Worm (Caenorhabditis elegans): Measurements from ENCODE around the gene clec-135.

clec-135 gene

ce11 chrII:4275637-4276252 is 17.2 kb upstream of the clec-135 start, which contains the start of gene npr-42:
Gene npr-42 (plus strand): TSS chrII:4276202.
- TF ChIP-seq unc-62 (GFP tag; optimal IDR thresholded peaks at IDR 0.05) = no peak

DNA sequence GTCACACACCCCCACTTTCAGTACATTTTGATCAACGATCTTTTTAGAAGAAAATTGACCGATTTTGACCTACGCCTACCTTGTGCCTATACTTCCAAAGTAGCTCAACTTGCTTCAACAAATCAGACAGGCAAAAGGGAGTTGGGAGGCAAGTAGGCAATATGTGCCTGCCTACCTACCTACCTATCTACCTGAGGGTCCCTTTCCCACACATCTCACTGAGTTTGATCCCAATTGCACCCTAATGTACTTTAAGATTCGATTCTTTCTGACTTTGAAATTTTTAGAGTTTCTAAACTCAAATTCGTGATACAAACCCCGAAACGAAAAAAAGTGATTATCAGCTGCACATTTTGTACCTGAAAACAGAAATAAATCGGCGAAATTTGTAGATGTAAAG is 9.1 kb upstream of the clec-135 start:
- TF ChIP-seq unc-62 (GFP tag; optimal IDR thresholded peaks at IDR 0.05) = no peak

DNA sequence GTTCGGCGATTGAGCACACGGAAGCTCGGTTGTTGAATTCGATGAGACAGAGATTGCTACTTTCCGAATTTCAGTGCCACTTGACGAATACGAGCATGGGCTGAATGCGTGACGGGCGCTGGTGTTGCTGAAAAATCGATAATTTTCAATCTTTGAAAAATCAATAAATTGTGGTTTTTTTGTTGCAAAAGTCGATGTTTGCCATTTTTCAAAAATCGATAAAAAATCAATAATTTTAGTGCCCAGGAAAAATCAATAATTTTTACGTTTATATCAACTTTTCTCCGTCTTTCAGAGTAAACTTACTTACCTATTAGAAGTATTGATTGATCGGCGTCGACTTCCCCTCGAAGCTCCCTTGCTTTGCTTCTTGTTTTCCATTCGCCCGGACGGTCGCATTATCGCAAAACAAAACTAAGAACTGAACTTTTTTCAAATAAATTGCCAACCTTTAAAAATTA is 2.0 kb downstream of the clec-135 start, which contains the start of gene C16A11.7:
Gene C16A11.7 (minus strand): TSS at position 411 of the 461 bp plus-strand sequence.
- TF ChIP-seq unc-62 (GFP tag; optimal IDR thresholded peaks at IDR 0.05) = no peak

DNA sequence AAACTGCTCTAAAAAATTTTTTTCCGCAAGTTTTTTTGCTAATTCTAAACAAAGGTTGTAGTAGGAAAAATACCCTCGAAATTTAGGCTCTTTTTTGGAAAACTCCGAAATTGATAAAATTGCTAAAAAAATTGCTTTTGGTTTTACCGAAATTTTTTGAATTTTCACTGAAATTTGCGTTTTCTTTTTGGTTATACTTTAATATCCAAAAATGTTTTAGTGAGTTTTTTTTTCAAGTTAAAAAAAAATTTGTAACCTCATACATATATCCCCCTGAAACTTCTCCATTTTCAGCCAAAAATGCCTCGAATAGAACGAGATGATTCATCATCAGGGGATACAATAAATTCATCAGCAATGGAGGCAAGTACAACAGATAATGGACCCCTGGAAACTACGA is 11.7 kb downstream of the clec-135 start, which contains the start of gene gpa-11:
Gene gpa-11 (plus strand): TSS at position 301 of the 400 bp plus-strand sequence.
- no peak for TF ChIP-seq unc-62 (GFP tag; optimal IDR thresholded peaks at IDR 0.05)

DNA sequence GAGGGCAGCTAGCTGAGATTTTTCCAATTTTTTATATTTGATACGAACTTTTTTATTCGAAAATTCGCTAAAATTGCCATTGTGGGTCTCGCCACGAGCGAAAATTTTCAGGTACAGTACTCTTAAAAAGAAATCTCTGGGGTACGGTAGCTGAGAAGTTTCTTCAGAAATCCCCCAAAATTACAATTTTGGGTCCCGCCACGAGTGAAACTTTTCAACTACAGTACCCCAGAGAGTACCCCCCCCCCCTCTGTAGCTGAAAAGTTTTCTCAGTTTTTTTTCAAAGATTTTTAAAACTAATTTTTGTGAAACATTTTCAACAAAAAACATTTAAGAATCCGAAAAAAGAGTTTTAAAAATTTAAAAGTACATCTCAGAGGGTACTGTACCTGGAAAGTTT is 13.6 kb downstream of the clec-135 start:
- no peak for TF ChIP-seq unc-62 (GFP tag; optimal IDR thresholded peaks at IDR 0.05)

- no peak for TF ChIP-seq unc-62 (GFP tag; optimal IDR thresholded peaks at IDR 0.05)
Measured at ce11 chrII:4238963-4239362, 19.6 kb downstream of the clec-135 start.

- no peak for TF ChIP-seq unc-62 (GFP tag; optimal IDR thresholded peaks at IDR 0.05)
Measured at ce11 chrII:4237701-4238214, 20.8 kb downstream of the clec-135 start, which contains the start of the genes fbxc-44 and C16A11.2. Gene fbxc-44 (minus strand): TSS chrII:4237751. Gene C16A11.2 (plus strand): TSS chrII:4238203.

- TF ChIP-seq unc-62 (GFP tag; optimal IDR thresholded peaks at IDR 0.05) = no peak
Measured at ce11 chrII:4235959-4236358, 22.6 kb downstream of the clec-135 start, which contains the start of gene fbxc-43. Gene fbxc-43 (minus strand): TSS chrII:4235996.

- no peak for TF ChIP-seq unc-62 (GFP tag; optimal IDR thresholded peaks at IDR 0.05)
Measured at ce11 chrII:4230816-4231435, 27.7 kb downstream of the clec-135 start, which contains the start of gene C16A11.10. Gene C16A11.10 (plus strand): TSS chrII:4231385.

ce11 chrII:4229106-4229708 is 29.4 kb downstream of the clec-135 start, which contains the start of gene C16A11.3:
Gene C16A11.3 (plus strand): TSS chrII:4229545.
- TF ChIP-seq unc-62 (GFP tag; optimal IDR thresholded peaks at IDR 0.05) = no peak

DNA sequence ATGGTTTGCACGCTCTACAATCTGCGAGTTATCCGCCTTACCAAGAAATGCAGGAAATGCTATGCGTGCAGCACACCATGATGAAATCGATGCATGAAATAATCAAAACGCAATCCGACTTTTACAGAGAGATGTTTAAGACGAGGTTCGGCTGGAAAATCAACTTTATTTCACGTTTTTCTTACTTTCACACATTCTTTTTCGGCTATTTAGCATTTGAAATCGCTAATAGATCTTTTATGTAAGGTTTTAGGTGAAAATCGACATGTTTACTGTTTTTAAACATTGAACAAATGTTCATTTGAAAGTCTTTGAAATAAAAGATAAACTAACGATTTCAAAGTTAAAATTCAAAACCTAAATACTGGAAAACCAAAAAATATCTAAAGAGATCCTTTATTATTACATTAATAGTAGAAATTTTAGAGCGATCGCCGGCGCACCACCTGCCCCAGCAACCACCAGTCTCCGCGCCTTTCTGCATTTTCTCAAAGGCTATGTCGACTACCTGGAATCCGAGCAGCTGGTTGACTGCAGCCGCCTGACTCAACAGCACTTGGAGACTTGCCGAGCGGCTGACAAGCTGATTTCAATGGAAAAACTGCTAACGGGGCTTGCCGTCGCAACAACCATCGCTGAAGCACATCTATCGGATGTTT is 30.3 kb downstream of the clec-135 start:
- no peak for TF ChIP-seq unc-62 (GFP tag; optimal IDR thresholded peaks at IDR 0.05)

- no peak for TF ChIP-seq unc-62 (GFP tag; optimal IDR thresholded peaks at IDR 0.05)
Measured at ce11 chrII:4226598-4227096, 31.9 kb downstream of the clec-135 start, which contains the start of gene C16A11.4. Gene C16A11.4 (plus strand): TSS chrII:4227046.

DNA sequence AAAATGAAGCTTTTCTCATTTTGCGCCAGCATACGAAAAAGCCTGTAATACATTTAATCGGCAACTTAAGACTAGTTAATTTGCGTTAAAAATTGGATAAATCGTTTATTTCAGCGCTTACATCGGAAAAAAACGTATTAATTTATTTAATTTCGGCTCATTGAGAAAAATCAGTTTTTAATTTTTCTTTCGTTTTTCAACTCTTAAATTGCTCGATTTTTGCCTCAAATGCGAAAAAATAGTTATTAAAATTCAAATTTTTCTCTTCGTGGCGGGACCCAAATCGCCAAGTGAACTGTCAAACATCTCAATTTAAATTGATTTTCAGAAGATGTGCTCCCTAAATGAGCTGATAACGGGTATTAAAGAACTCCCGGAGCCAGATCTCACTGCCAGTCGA is 35.6 kb downstream of the clec-135 start, which contains the start of gene C16A11.5:
Gene C16A11.5 (plus strand): TSS at position 323 of the 400 bp plus-strand sequence.
- TF ChIP-seq unc-62 (GFP tag; optimal IDR thresholded peaks at IDR 0.05) = no peak

DNA sequence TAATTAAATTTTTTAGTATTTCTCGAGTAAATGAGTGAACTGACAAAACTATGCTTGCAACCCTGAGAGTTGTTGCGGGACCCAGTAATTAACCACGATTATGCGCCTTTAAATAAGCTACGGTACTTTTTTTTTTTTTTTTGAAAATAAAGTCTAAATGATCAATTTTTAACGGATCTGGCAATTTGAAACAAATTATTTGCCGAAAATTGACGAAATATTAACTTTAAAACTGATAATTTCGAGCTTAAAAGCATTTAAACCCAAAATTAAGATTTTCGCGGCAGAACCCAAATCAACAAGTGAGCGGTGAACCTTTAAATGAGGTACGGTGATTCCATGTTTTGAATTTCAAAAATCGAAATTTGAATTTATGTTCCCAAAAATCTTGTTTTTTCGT is 36.1 kb downstream of the clec-135 start:
- TF ChIP-seq unc-62 (GFP tag; optimal IDR thresholded peaks at IDR 0.05) = no peak

DNA sequence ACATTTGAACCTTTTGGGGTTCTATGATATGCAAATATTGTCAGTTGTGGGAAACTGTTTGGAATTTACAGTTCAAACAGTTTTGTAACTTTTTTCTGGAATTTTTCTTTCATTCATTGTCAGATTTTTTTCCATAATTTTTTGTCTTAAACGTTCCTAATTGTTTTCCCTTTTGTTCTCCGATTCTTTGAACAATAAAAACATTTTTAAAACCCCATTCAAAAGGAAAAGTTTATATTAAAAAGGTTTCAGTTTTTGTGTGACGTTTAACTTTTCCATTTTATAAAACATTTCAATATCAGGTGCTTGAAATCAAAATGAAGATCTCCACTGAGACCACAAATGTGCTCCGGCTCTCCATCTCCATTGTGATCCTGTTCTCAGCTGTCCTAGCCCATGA is 39.5 kb downstream of the clec-135 start, which contains the start of gene F31D5.1:
Gene F31D5.1 (plus strand): TSS at position 301 of the 400 bp plus-strand sequence.
- no peak for TF ChIP-seq unc-62 (GFP tag; optimal IDR thresholded peaks at IDR 0.05)

All from whole organism, dauer.